Fruit fly (Drosophila melanogaster) whole organism, wandering third instar larva: ENCODE measurements around the gene Tl.

Source experiments
- CrebA ChIP-seq: fragments of 200-800 bp; sonication (Bioruptor generic); optimal IDR thresholded peaks from 2 replicates; lab custom pipeline; 2016; ENCODE audit warnings: missing biosample characterization, mild to moderate bottlenecking, missing genetic modification characterization, borderline replicate concordance
- Dfd ChIP-seq: fragments of >200 bp; optimal IDR thresholded peaks from 2 replicates; lab custom pipeline; 2017; ENCODE audit warnings: missing biosample characterization, missing genetic modification characterization
- Hnf4 ChIP-seq: fragments of 200-800 bp; sonication (Bioruptor generic); optimal IDR thresholded peaks from 2 replicates; lab custom pipeline; 2016; ENCODE audit warnings: missing biosample characterization, mild to moderate bottlenecking, missing genetic modification characterization
- Hr78 ChIP-seq: fragments of >200 bp; optimal IDR thresholded peaks from 2 replicates; lab custom pipeline; 2017; ENCODE audit warnings: missing biosample characterization, missing genetic modification characterization
- Myc ChIP-seq: fragments of >200 bp; optimal IDR thresholded peaks from 2 replicates; lab custom pipeline; 2017
- N ChIP-seq: fragments of >200 bp; optimal IDR thresholded peaks from 2 replicates; lab custom pipeline; 2018; ENCODE audit warnings: missing biosample characterization, missing external identifiers, missing genetic modification characterization
- OdsH ChIP-seq: fragments of 200-800 bp; sonication (Bioruptor generic); optimal IDR thresholded peaks from 2 replicates; lab custom pipeline; 2016; ENCODE audit warnings: missing biosample characterization, mild to moderate bottlenecking, missing genetic modification characterization
- ey ChIP-seq: fragments of 200-800 bp; sonication (Bioruptor generic); optimal IDR thresholded peaks from 2 replicates; lab custom pipeline; 2016; ENCODE audit warnings: missing biosample characterization, missing genetic modification characterization
- h ChIP-seq: fragments of 200-800 bp; sonication (Bioruptor generic); optimal IDR thresholded peaks from 3 replicates; lab custom pipeline; 2016; ENCODE audit warnings: missing biosample characterization, mild to moderate bottlenecking, missing genetic modification characterization
- jim ChIP-seq: fragments of 175-275, 200-325 bp; sonication (Bioruptor generic); optimal IDR thresholded peaks from 2 replicates; lab custom pipeline; 2016; ENCODE audit warnings: missing biosample characterization, mild to moderate bottlenecking, missing genetic modification characterization
- pan ChIP-seq: fragments of >200 bp; optimal IDR thresholded peaks from 2 replicates; lab custom pipeline; 2017
- rgr ChIP-seq: fragments of 200-800 bp; sonication (Bioruptor generic); optimal IDR thresholded peaks from 3 replicates; lab custom pipeline; 2016; ENCODE audit warnings: missing biosample characterization, mild to moderate bottlenecking, missing genetic modification characterization

dm6 chr3R:26869431-26869830 is 70.6 kb downstream of the Tl start:
- TF ChIP-seq h (GFP tag; lab: Kevin White, UChicago) (no peak), OdsH (no peak), CrebA (GFP tag; lab: Kevin White, UChicago) (no peak), pan (lab: Kevin White, UChicago) (no peak), Dfd (GFP tag; lab: Kevin White, UChicago) (no peak), Hnf4 (GFP tag; lab: Kevin White, UChicago) (no peak), rgr (GFP tag; lab: Kevin White, UChicago) (no peak), Myc (lab: Kevin White, UChicago) (no peak), Hr78 (GFP tag; lab: Kevin White, UChicago) (no peak), ey (no peak), N (GFP tag; lab: Kevin White, UChicago) (no peak), jim (GFP tag; lab: Kevin White, UChicago) (no peak)
